Fruit fly (Drosophila melanogaster): Measurements from ENCODE around the gene Oatp33Ea.

The Oatp33Ea gene

dm6 chr2L:12475308-12475707, 29.6 kb upstream of the Oatp33Ea start (continued):
- TF ChIP-seq CG12236 (GFP tag; optimal IDR thresholded peaks at IDR 0.05) (peak; percentile 8), unc-4 (GFP tag; IDR thresholded peaks at IDR 0.05; ENCODE audit: partially characterized antibody) (no peak), CG4328 (GFP tag; optimal IDR thresholded peaks at IDR 0.05) (peak; percentile 25), CG12219 (GFP tag; optimal IDR thresholded peaks at IDR 0.05) (peak; percentile 20), CG13894 (tag; optimal IDR thresholded peaks at IDR 0.05) (peak; percentile 49), stwl (tag; optimal IDR thresholded peaks at IDR 0.05) (no peak), Asciz (GFP tag; optimal IDR thresholded peaks at IDR 0.05) (peak; percentile 12), MTF-1 (GFP tag; optimal IDR thresholded peaks at IDR 0.05; ENCODE audit: borderline replicate concordance) (peak; percentile 49), CG14014 (GFP tag; IDR thresholded peaks at IDR 0.05) (peak; percentile 24; the same call in 1 of the 2 replicates), CG7839 (tag; optimal IDR thresholded peaks at IDR 0.05) (peak; percentile 26), usp (GFP tag; optimal IDR thresholded peaks at IDR 0.05) (no peak), CG4707 (GFP tag; optimal IDR thresholded peaks at IDR 0.05) (peak; percentile 26), CG1602 (GFP tag; optimal IDR thresholded peaks at IDR 0.05) (no peak), grau (tag; optimal IDR thresholded peaks at IDR 0.05) (peak; percentile 24), sens (GFP tag) (peak; percentile 15), Rfx (GFP tag; IDR thresholded peaks at IDR 0.05) (peak; percentile 28; the same call in 1 of the 2 replicates)

- TF ChIP-seq Dip3 (GFP tag; optimal IDR thresholded peaks at IDR 0.05) (no peak), Asciz (GFP tag; optimal IDR thresholded peaks at IDR 0.05) (peak; percentile 21), nau (GFP tag; optimal IDR thresholded peaks at IDR 0.05) (peak; percentile 10), ATbp (GFP tag; optimal IDR thresholded peaks at IDR 0.05) (peak; percentile 15), org-1 (GFP tag; optimal IDR thresholded peaks at IDR 0.05) (peak; percentile 16), BtbVII (GFP tag; optimal IDR thresholded peaks at IDR 0.05) (peak; percentile 35), grau (tag; optimal IDR thresholded peaks at IDR 0.05) (no peak), CG14965 (GFP tag; optimal IDR thresholded peaks at IDR 0.05; ENCODE audit: borderline replicate concordance) (no peak), slou (GFP tag; optimal IDR thresholded peaks at IDR 0.05) (no peak), sqz (GFP tag; optimal IDR thresholded peaks at IDR 0.05) (peak; percentile 34), lbe (GFP tag; optimal IDR thresholded peaks at IDR 0.05) (peak; percentile 12), wek (GFP tag; optimal IDR thresholded peaks at IDR 0.05) (peak; percentile 24), CG33557 (GFP tag; optimal IDR thresholded peaks at IDR 0.05) (peak; percentile 37), tna (GFP tag; IDR thresholded peaks at IDR 0.05; ENCODE audit: partially characterized antibody) (no peak), CG2875 (GFP tag; optimal IDR thresholded peaks at IDR 0.05) (peak; percentile 8), fd64A (GFP tag; optimal IDR thresholded peaks at IDR 0.05) (peak; percentile 47), Pdp1 (GFP tag; optimal IDR thresholded peaks at IDR 0.05) (peak in 1 of 2 experiments; percentile 1), ranshi (GFP tag; IDR thresholded peaks at IDR 0.05) (no peak), CG8281 (tag; optimal IDR thresholded peaks at IDR 0.05) (peak; percentile 41), CG8388 (GFP tag; optimal IDR thresholded peaks at IDR 0.05) (no peak), exex (tag; optimal IDR thresholded peaks at IDR 0.05) (peak; percentile 73), CG1602 (GFP tag; optimal IDR thresholded peaks at IDR 0.05) (no peak), lab (GFP tag; optimal IDR thresholded peaks at IDR 0.05) (peak; percentile 30), eve (GFP tag; optimal IDR thresholded peaks at IDR 0.05) (no peak), Med (GFP tag) (peak; percentile 58), CG7987 (GFP tag; optimal IDR thresholded peaks at IDR 0.05) (peak; percentile 20), toy (GFP tag; IDR thresholded peaks at IDR 0.05) (no peak), Vsx1 (GFP tag; optimal IDR thresholded peaks at IDR 0.05) (peak; percentile 33), HHEX (GFP tag; optimal IDR thresholded peaks at IDR 0.05) (no peak), amos (GFP tag; IDR thresholded peaks at IDR 0.05; ENCODE audit: partially characterized antibody) (no peak), sens (GFP tag) (peak; percentile 70), CG4707 (GFP tag; optimal IDR thresholded peaks at IDR 0.05) (peak; percentile 13), grn (GFP tag; optimal IDR thresholded peaks at IDR 0.05) (peak; percentile 29), rib (GFP tag; IDR thresholded peaks at IDR 0.05) (no peak), CG8478 (optimal IDR thresholded peaks at IDR 0.05) (no peak), mirr (GFP tag; optimal IDR thresholded peaks at IDR 0.05) (peak; percentile 52)
Measured at dm6 chr2L:12474212-12474891, 28.6 kb upstream of the Oatp33Ea start.
